Worm (Caenorhabditis elegans) whole organism, L1 larva: ENCODE results near the gene C27D6.15.

ENCODE experiments used
- aly-2 ChIP-seq: fragments of 150-350 bp; optimal IDR thresholded peaks from 2 replicates; lab custom pipeline; 2014; ENCODE audit warnings: missing biosample characterization, missing genetic modification characterization
- ama-1 ChIP-seq: fragments of 150-350 bp; optimal IDR thresholded peaks from 2 replicates; lab custom pipeline; 2014
- ceh-82 ChIP-seq, 3 experiments: fragments of 150-350 bp in 1 of 3; sonication (generic microtip) in 2 of 3; optimal IDR thresholded peaks; 2 replicates each; lab custom pipeline; 2014 to 2017; ENCODE audit warnings: missing biosample characterization in 3 of 3, missing genetic modification characterization in 3 of 3
- elt-3 ChIP-seq, 6 experiments: fragments of 150-350 bp in 1 of 6; sonication (generic microtip); optimal IDR thresholded peaks; 2 replicates each; lab custom pipeline; 2017 to 2018; ENCODE audit warnings: missing biosample characterization in 6 of 6, missing genetic modification characterization in 6 of 6, inconsistent platforms in 1 of 6
- lin-13 ChIP-seq: fragments of 150-350 bp; optimal IDR thresholded peaks from 2 replicates; lab custom pipeline; 2014; ENCODE audit warnings: missing biosample characterization, missing genetic modification reagents, missing genetic modification characterization
- lin-39 ChIP-seq: fragments of 150-350 bp; optimal IDR thresholded peaks from 2 replicates; lab custom pipeline; 2014; ENCODE audit warnings: missing biosample characterization, missing genetic modification reagents, missing genetic modification characterization
- pax-3 ChIP-seq: fragments of 200-800 bp; sonication (Bioruptor generic); optimal IDR thresholded peaks from 2 replicates; lab custom pipeline; 2018; ENCODE audit warnings: mild to moderate bottlenecking, missing genetic modification characterization, moderate library complexity, missing compliant biosample characterization
- rnt-1 ChIP-seq: sonication (generic microtip); optimal IDR thresholded peaks from 2 replicates; lab custom pipeline; 2016; ENCODE audit warnings: mild to moderate bottlenecking, missing genetic modification characterization, moderate library complexity, missing compliant biosample characterization
- skn-1 ChIP-seq: fragments of 150-350 bp; optimal IDR thresholded peaks from 2 replicates; lab custom pipeline; 2014; ENCODE audit warnings: missing biosample characterization, missing genetic modification characterization
- snpc-4 ChIP-seq: fragments of 150-350 bp; optimal IDR thresholded peaks from 2 replicates; lab custom pipeline; 2014; ENCODE audit warnings: missing biosample characterization, missing genetic modification characterization
- unc-86 ChIP-seq: sonication (generic microtip); optimal IDR thresholded peaks from 2 replicates; lab custom pipeline; 2016; ENCODE audit warnings: missing genetic modification characterization, missing compliant biosample characterization
- zip-4 ChIP-seq: fragments of 200-800 bp; sonication (Bioruptor generic); optimal IDR thresholded peaks from 2 replicates; lab custom pipeline; 2018; ENCODE audit warnings: mild to moderate bottlenecking, missing genetic modification characterization, moderate library complexity, missing compliant biosample characterization

DNA sequence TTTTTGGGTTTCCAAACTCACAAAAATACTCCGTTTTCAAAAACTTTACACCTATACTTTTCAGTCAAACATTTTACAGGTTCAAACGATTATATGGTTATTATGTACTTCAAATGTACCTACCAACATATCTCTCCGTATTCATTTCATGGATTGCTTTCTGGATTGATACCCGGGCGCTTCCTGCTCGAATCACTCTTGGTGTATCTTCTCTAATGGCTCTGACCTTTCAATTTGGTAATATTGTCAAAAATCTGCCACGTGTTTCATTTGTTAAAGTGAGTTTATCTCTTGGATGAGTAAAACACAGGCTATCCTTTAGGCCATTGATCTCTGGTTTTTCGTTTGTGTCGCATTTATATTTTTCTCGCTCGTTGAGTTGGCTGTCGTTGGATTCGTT, 39.9 kb upstream of the C27D6.15 start:
- TF ChIP-seq zip-4 (GFP tag; lab: Kevin White, UChicago), result no peak
- no peak for TF ChIP-seq lin-13 (GFP tag; lab: Kevin White, UChicago)
- no peak for TF ChIP-seq aly-2 (tag; lab: Kevin White, UChicago)
- TF ChIP-seq elt-3 (tag; optimal IDR thresholded peaks at IDR 0.05; lab: Kevin White, UChicago), result no peak
- no peak for TF ChIP-seq skn-1 (tag; lab: Kevin White, UChicago)
- TF ChIP-seq snpc-4 (tag; lab: Kevin White, UChicago), result no peak
- TF ChIP-seq rnt-1 (tag; lab: Kevin White, UChicago), result no peak
- no peak for TF ChIP-seq pax-3 (tag; lab: Kevin White, UChicago)
- no peak for TF ChIP-seq ama-1
- TF ChIP-seq ceh-82 (tag; optimal IDR thresholded peaks at IDR 0.05; lab: Kevin White, UChicago), result no peak
- no peak for TF ChIP-seq unc-86
- TF ChIP-seq lin-39 (tag; lab: Kevin White, UChicago), result no peak
